Worm (Caenorhabditis elegans): ENCODE data around the gene F40G9.17.
A peak's percentile ranks its signal among the peaks of the same experiment; 100 is the strongest.

The F40G9.17 gene

ce11 chrIII:194160-194559 lies at the start of gene F40G9.17:
Gene F40G9.17, plus strand, starts transcription at chrIII:194460.
- TF ChIP-seq nhr-6 (tag; optimal IDR thresholded peaks at IDR 0.05), result no peak
- TF ChIP-seq elt-1 (tag; optimal IDR thresholded peaks at IDR 0.05), result no peak
- TF ChIP-seq nhr-10 (tag; optimal IDR thresholded peaks at IDR 0.05), result no peak
- TF ChIP-seq elt-3 (tag; optimal IDR thresholded peaks at IDR 0.05), result no peak
- TF ChIP-seq nhr-129 (tag; optimal IDR thresholded peaks at IDR 0.05), result no peak
- TF ChIP-seq ZK546.5 (tag; optimal IDR thresholded peaks at IDR 0.05), result no peak
- no peak for TF ChIP-seq crh-2 (tag; optimal IDR thresholded peaks at IDR 0.05)
- no peak for TF ChIP-seq snpc-4 (tag; optimal IDR thresholded peaks at IDR 0.05)
- no peak for TF ChIP-seq nhr-77 (tag; optimal IDR thresholded peaks at IDR 0.05)
- TF ChIP-seq mdl-1 (tag; optimal IDR thresholded peaks at IDR 0.05), result no peak
- no peak for TF ChIP-seq lin-39 (tag; optimal IDR thresholded peaks at IDR 0.05)

DNA sequence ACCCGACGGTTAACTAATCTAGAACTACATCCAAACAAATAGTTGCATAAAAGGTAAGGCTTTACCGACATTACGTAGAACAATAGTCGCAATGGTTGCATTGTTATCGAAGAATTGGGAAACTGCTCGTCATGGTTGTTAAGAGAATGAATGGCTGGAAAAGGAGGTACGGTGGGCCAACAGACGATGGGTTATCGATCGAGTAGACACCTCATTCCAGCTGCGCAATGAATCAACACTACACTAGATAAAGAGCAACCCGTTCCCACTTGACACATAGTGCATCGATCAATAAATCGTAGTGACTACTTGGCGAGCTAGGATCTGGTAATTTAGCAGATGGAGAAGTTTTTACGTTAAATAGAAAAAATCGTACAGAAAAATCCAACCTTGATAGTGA lies 49.2 kb upstream of the F40G9.17 start, which contains the start of the genes T17A3.12 and fbxb-83:
Gene T17A3.12 (minus strand): TSS at position 101 of the 400 bp plus-strand sequence.
Gene fbxb-83 (minus strand): TSS at position 134 of the 400 bp plus-strand sequence.
- TF ChIP-seq elt-1 (tag; optimal IDR thresholded peaks at IDR 0.05) (no peak), ztf-4 (tag; optimal IDR thresholded peaks at IDR 0.05) (no peak), nhr-25 (tag; optimal IDR thresholded peaks at IDR 0.05) (no peak), nhr-129 (tag; optimal IDR thresholded peaks at IDR 0.05) (no peak), ztf-1 (GFP tag; conservative IDR thresholded peaks at IDR 0.05) (no peak), nhr-6 (tag; optimal IDR thresholded peaks at IDR 0.05) (no peak), zag-1 (tag; optimal IDR thresholded peaks at IDR 0.05) (no peak), snpc-4 (tag; optimal IDR thresholded peaks at IDR 0.05) (no peak), skn-1 (tag; optimal IDR thresholded peaks at IDR 0.05) (no peak), ztf-11 (tag; optimal IDR thresholded peaks at IDR 0.05) (no peak), lin-39 (tag; optimal IDR thresholded peaks at IDR 0.05) (no peak), sem-4 (tag; optimal IDR thresholded peaks at IDR 0.05) (no peak), egl-27 (tag; optimal IDR thresholded peaks at IDR 0.05) (no peak), gmeb-1 (tag; optimal IDR thresholded peaks at IDR 0.05) (no peak), blmp-1 (tag; optimal IDR thresholded peaks at IDR 0.05; ENCODE audit: insufficient read depth) (no peak)

ce11 chrIII:146369-146768 lies 47.9 kb upstream of the F40G9.17 start, which contains the start of gene fbxb-84:
Gene fbxb-84, minus strand, starts transcription at chrIII:146469.
- no peak for TF ChIP-seq nhr-12 (tag; optimal IDR thresholded peaks at IDR 0.05)
- TF ChIP-seq unc-39 (tag; optimal IDR thresholded peaks at IDR 0.05), result no peak
- no peak for TF ChIP-seq mbf-1 (tag; optimal IDR thresholded peaks at IDR 0.05)
- TF ChIP-seq zag-1 (tag; optimal IDR thresholded peaks at IDR 0.05), result no peak
- TF ChIP-seq nhr-23 (tag; optimal IDR thresholded peaks at IDR 0.05), result no peak
- no peak for TF ChIP-seq C34F6.9 (tag; optimal IDR thresholded peaks at IDR 0.05)
- no peak for TF ChIP-seq elt-1 (tag; optimal IDR thresholded peaks at IDR 0.05)
- no peak for TF ChIP-seq sma-3 (GFP tag; optimal IDR thresholded peaks at IDR 0.05)
- TF ChIP-seq sem-4 (tag; optimal IDR thresholded peaks at IDR 0.05), result no peak
- TF ChIP-seq elt-3 (tag; optimal IDR thresholded peaks at IDR 0.05), result no peak
- no peak for TF ChIP-seq aly-2 (tag; optimal IDR thresholded peaks at IDR 0.05)
- TF ChIP-seq unc-55 (GFP tag; optimal IDR thresholded peaks at IDR 0.05), result no peak
- no peak for TF ChIP-seq lin-13 (GFP tag; optimal IDR thresholded peaks at IDR 0.05)

DNA sequence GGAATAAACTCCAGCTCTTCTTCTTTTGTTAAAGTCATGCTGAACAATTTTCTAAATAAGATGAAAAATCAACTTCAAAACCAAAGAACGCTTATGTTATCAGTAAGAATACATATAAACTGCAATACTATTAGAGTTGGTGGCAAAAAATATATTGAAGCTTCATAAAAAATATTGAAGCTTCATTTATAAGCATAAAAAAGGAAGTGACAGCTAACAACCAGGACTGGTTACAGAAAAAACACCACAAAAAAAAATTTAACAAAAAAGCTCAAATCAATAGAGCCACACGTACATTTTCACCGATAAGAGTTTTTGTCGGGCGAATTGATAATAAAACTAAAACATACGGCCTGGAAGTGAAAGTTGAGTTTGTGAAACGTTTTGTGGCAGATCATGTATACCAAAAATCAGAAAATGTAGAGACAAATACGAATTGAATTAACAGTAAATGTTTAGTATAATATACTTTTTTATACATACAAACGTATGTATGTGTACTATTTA lies 46.6 kb upstream of the F40G9.17 start, which contains the start of gene sqst-5:
Gene sqst-5 (minus strand): TSS at position 51 of the 507 bp plus-strand sequence.
- TF ChIP-seq R02D3.7 (tag; optimal IDR thresholded peaks at IDR 0.05) (no peak), lin-11 (tag; optimal IDR thresholded peaks at IDR 0.05) (no peak), gmeb-1 (tag; optimal IDR thresholded peaks at IDR 0.05) (peak; percentile 4), nhr-6 (tag; optimal IDR thresholded peaks at IDR 0.05) (no peak), nhr-129 (tag; optimal IDR thresholded peaks at IDR 0.05) (no peak), nhr-11 (tag; optimal IDR thresholded peaks at IDR 0.05) (no peak), alr-1 (tag; optimal IDR thresholded peaks at IDR 0.05) (no peak), C34F6.9 (tag; optimal IDR thresholded peaks at IDR 0.05) (no peak), sma-9 (GFP tag; optimal IDR thresholded peaks at IDR 0.05) (no peak), sma-9 (tag; optimal IDR thresholded peaks at IDR 0.05) (no peak), F13H6.1 (tag; optimal IDR thresholded peaks at IDR 0.05) (no peak), fos-1 (tag; optimal IDR thresholded peaks at IDR 0.05) (peak; percentile 65), unc-62 (GFP tag; optimal IDR thresholded peaks at IDR 0.05) (no peak)

Measured in whole organism, L2 larva.